Fruit fly (Drosophila melanogaster) whole organism, pupa: ENCODE measurements around the gene CG32066.

Experiments
- CG10348 ChIP-seq: fragments of 200-800 bp; sonication (Bioruptor generic); IDR thresholded peaks from 2 replicates; pipeline ENCODE4 v1.3.6; 2022; ENCODE audit warnings: missing biosample characterization, missing genetic modification characterization
- CG12605 ChIP-seq: fragments of 200-800 bp; sonication (Bioruptor generic); IDR thresholded peaks from 2 replicates; pipeline ENCODE4 v1.3.6; 2022; ENCODE audit warnings: missing biosample characterization, missing genetic modification characterization
- CG13204 ChIP-seq: fragments of 200-800 bp; sonication (Bioruptor generic); optimal IDR thresholded peaks from 2 replicates; lab custom pipeline; 2018; ENCODE audit warnings: missing biosample characterization, mild to moderate bottlenecking, missing genetic modification characterization, moderate library complexity
- CG14655 ChIP-seq: fragments of 200-800 bp; sonication (Bioruptor generic); optimal IDR thresholded peaks from 3 replicates; lab custom pipeline; 2017; ENCODE audit warnings: mild to moderate bottlenecking, missing biosample characterization, missing genetic modification reagents, missing genetic modification characterization
- CG15710 ChIP-seq: fragments of 200-800 bp; sonication (Bioruptor generic); optimal IDR thresholded peaks from 2 replicates; lab custom pipeline; 2018; ENCODE audit warnings: missing biosample characterization, mild to moderate bottlenecking, missing genetic modification characterization, moderate library complexity
- CG17806 ChIP-seq: fragments of 200-800 bp; sonication (Bioruptor generic); optimal IDR thresholded peaks from 2 replicates; lab custom pipeline; 2018; ENCODE audit warnings: missing biosample characterization, mild to moderate bottlenecking, missing genetic modification characterization, moderate library complexity
- CG32121 ChIP-seq: fragments of 200-800 bp; sonication (Bioruptor generic); IDR thresholded peaks from 2 replicates; pipeline ENCODE4 v1.3.6; 2022; ENCODE audit warnings: missing biosample characterization, missing genetic modification characterization
- CG34367 ChIP-seq: fragments of 200-800 bp; sonication (Bioruptor generic); optimal IDR thresholded peaks from 2 replicates; lab custom pipeline; 2018; ENCODE audit warnings: missing biosample characterization, mild to moderate bottlenecking, missing genetic modification characterization
- CG4496 ChIP-seq: fragments of 200-800 bp; sonication (Bioruptor generic); IDR thresholded peaks from 3 replicates; pipeline ENCODE4 v1.3.6; 2022; ENCODE audit warnings: missing biosample characterization, missing genetic modification characterization
- CG8159 ChIP-seq: fragments of 200-800 bp; sonication (Bioruptor generic); optimal IDR thresholded peaks from 3 replicates; lab custom pipeline; 2018; ENCODE audit warnings: missing biosample characterization, mild to moderate bottlenecking, missing genetic modification characterization, moderate library complexity
- CG8301 ChIP-seq: fragments of 200-800 bp; sonication (Bioruptor generic); optimal IDR thresholded peaks from 2 replicates; lab custom pipeline; 2018; ENCODE audit warnings: missing biosample characterization, mild to moderate bottlenecking, missing genetic modification characterization
- CG9948 ChIP-seq: fragments of 200-800 bp; sonication (Bioruptor generic); optimal IDR thresholded peaks from 2 replicates; lab custom pipeline; 2018; ENCODE audit warnings: missing biosample characterization, mild to moderate bottlenecking, missing genetic modification characterization, moderate library complexity
- D1 ChIP-seq: fragments of 200-800 bp; sonication (Bioruptor generic); optimal IDR thresholded peaks from 2 replicates; lab custom pipeline; 2018; ENCODE audit warnings: missing biosample characterization, mild to moderate bottlenecking, missing genetic modification characterization, moderate library complexity
- EcR ChIP-seq: fragments of 200-800 bp; sonication (Bioruptor generic); optimal IDR thresholded peaks from 3 replicates; lab custom pipeline; 2019; ENCODE audit warnings: missing biosample characterization, missing genetic modification characterization, mild to moderate bottlenecking, moderate library complexity, missing genetic modification reagents
- Ets98B ChIP-seq: fragments of 200-800 bp; sonication (Bioruptor generic); IDR thresholded peaks from 2 replicates; pipeline ENCODE4 v1.3.6; 2022; ENCODE audit warnings: missing biosample characterization, missing genetic modification characterization
- Pif1A ChIP-seq: fragments of 200-800 bp; sonication (Bioruptor generic); optimal IDR thresholded peaks from 3 replicates; lab custom pipeline; 2016; ENCODE audit warnings: missing biosample characterization, missing genetic modification characterization
- Pif1B ChIP-seq: fragments of 200-800 bp; sonication (Bioruptor generic); optimal IDR thresholded peaks from 3 replicates; lab custom pipeline; 2016; ENCODE audit warnings: missing biosample characterization, missing genetic modification characterization
- Snoo ChIP-seq: fragments of 200-800 bp; sonication (Bioruptor generic); optimal IDR thresholded peaks from 3 replicates; lab custom pipeline; 2017; ENCODE audit warnings: missing biosample characterization, mild to moderate bottlenecking, missing genetic modification characterization, inconsistent platforms
- fd96Ca ChIP-seq: fragments of 200-800 bp; sonication (Bioruptor generic); IDR thresholded peaks from 3 replicates; pipeline ENCODE4 v1.3.6; 2022; ENCODE audit warnings: missing biosample characterization, missing genetic modification characterization
- gl ChIP-seq: fragments of 200-800 bp; sonication (Bioruptor generic); optimal IDR thresholded peaks from 2 replicates; lab custom pipeline; 2018; ENCODE audit warnings: missing biosample characterization, mild to moderate bottlenecking, missing genetic modification characterization
- rn ChIP-seq: fragments of 200-800 bp; sonication (Bioruptor generic); IDR thresholded peaks from 2 replicates; pipeline ENCODE4 v1.3.6; 2022; ENCODE audit warnings: missing biosample characterization, missing genetic modification characterization

CG32066 gene

DNA sequence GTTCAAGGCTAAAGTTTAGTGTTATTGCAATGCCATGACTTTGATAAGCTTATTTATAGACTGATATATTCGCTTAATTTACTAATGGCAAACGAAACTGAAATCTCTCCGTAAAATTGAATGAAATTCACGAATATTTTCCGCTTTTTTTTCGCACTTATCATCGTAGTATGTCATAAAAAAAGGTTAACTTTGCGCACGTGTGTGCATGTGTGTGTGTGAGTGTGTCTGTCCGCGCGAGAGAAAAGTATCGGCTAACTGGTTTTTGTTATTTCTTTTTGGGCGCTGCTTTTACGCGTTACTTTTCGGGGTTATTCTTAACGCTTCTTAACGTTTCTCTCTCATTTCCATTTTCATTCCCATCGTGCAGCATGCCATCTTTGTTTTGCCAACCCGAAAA lies 17.0 kb upstream of the CG32066 start:
- TF ChIP-seq CG12605 (GFP tag; lab: Robert Waterston, UW) (no peak), CG34367 (tag; lab: Kevin White, UChicago) (no peak), gl (no peak), Snoo (no peak), CG8301 (tag; lab: Kevin White, UChicago) (no peak), CG9948 (tag; lab: Kevin White, UChicago) (no peak), CG10348 (GFP tag; lab: Robert Waterston, UW) (no peak), EcR (GFP tag; lab: Kevin White, UChicago) (no peak), fd96Ca (GFP tag; lab: Robert Waterston, UW) (no peak), CG8159 (tag; lab: Kevin White, UChicago) (no peak), D1 (no peak), Pif1B (no peak), CG13204 (GFP tag; lab: Kevin White, UChicago) (no peak), Ets98B (no peak), Pif1A (GFP tag; lab: Kevin White, UChicago) (no peak), CG4496 (GFP tag; lab: Robert Waterston, UW) (no peak)
- TF ChIP-seq, all 21 proteins: peak for 0

DNA sequence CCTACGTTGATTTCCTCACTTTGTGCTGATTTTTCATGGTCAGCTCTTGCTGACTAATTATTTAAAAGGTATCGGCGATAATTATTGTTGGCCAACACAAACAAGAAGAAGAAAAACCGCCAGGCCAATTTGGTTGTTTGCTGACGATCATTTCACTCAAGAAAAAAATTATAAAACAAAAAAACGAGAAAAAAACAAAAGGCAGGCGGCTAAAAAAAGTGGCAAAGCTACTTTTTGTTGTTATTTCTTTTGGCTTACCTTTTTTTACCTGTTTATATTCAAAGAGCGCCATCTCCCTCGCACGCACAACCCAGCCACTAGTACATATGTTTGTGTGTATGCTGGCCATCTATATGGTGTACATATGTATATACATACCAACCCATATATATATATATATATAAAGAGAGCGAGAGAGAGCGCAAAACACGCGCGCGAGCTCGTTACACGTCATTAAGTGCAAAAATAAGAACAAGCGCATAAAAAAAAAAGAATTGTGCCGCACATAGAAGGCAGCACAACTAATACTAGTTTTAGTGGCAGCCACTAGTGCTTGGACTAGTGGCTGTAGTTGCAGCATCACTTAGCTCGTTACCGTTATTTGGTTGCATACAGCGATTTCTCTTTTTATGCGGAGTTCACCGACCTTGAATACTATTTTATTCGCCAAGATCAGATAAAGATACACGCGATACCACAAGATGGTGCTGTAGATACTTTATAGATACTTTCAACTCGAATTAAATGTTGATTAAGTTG lies 15.0 kb upstream of the CG32066 start:
- peak; percentile 76; the same call in 2 of the 3 replicates for TF ChIP-seq fd96Ca (GFP tag; lab: Robert Waterston, UW)
- TF ChIP-seq CG9948 (tag; lab: Kevin White, UChicago), result peak; percentile 42
- peak; percentile 78 for TF ChIP-seq CG12605 (GFP tag; lab: Robert Waterston, UW)
- TF ChIP-seq rn (GFP tag; lab: Robert Waterston, UW), result peak; percentile 53; the same call in 1 of the 2 replicates
- TF ChIP-seq CG4496 (GFP tag; lab: Robert Waterston, UW), result peak; percentile 84
- TF ChIP-seq gl, result peak; percentile 83
- peak; percentile 70 for TF ChIP-seq Pif1A (GFP tag; lab: Kevin White, UChicago)
- peak; percentile 73 for TF ChIP-seq EcR (GFP tag; lab: Kevin White, UChicago)
- TF ChIP-seq CG34367 (tag; lab: Kevin White, UChicago), result peak; percentile 59
- TF ChIP-seq Pif1B, result peak; percentile 58
- TF ChIP-seq CG14655 (GFP tag; lab: Kevin White, UChicago), result peak; percentile 59
- TF ChIP-seq D1, result peak; percentile 52
- peak; percentile 47 for TF ChIP-seq CG17806 (tag; lab: Kevin White, UChicago)
- peak; percentile 80 for TF ChIP-seq CG13204 (GFP tag; lab: Kevin White, UChicago)
- peak; percentile 67 for TF ChIP-seq Snoo
- peak; percentile 73 for TF ChIP-seq CG8159 (tag; lab: Kevin White, UChicago)
- TF ChIP-seq CG8301 (tag; lab: Kevin White, UChicago), result peak; percentile 46
- no peak for TF ChIP-seq CG10348 (GFP tag; lab: Robert Waterston, UW)
- peak; percentile 82 for TF ChIP-seq CG32121 (GFP tag; lab: Robert Waterston, UW)
- peak; percentile 85 for TF ChIP-seq Ets98B
- TF ChIP-seq CG15710 (tag; lab: Kevin White, UChicago), result peak; percentile 52

DNA sequence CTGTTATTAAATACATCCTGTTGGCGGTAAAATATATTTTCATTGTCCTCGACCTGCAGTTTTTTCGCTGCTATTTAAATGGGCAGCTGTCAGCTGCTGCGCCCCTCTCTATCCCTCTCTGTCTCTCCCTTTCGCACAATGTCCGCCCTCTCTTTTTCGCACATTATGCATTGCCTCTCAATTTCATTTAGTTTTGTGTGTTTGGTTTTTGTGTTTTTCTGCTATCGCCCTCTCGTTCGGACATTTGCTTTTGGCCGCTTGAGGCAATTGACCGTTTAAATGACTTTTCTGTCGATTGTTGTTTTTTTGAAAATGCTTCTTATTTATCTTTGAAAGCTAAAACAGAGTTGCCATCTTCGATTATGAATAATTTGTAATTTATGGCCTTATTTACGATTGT lies 14.1 kb upstream of the CG32066 start:
- no peak for TF ChIP-seq EcR (GFP tag; lab: Kevin White, UChicago)
- TF ChIP-seq Ets98B, result no peak; the same call in 1 of the 2 replicates
- TF ChIP-seq CG15710 (tag; lab: Kevin White, UChicago), result no peak
- TF ChIP-seq Pif1B, result no peak
- 0 out of 3 replicates have a peak, but pooled peaks have one; percentile 15 for TF ChIP-seq fd96Ca (GFP tag; lab: Robert Waterston, UW)
- no peak for TF ChIP-seq CG8301 (tag; lab: Kevin White, UChicago)
- TF ChIP-seq CG32121 (GFP tag; lab: Robert Waterston, UW), result no peak
- TF ChIP-seq CG4496 (GFP tag; lab: Robert Waterston, UW), result no peak

DNA sequence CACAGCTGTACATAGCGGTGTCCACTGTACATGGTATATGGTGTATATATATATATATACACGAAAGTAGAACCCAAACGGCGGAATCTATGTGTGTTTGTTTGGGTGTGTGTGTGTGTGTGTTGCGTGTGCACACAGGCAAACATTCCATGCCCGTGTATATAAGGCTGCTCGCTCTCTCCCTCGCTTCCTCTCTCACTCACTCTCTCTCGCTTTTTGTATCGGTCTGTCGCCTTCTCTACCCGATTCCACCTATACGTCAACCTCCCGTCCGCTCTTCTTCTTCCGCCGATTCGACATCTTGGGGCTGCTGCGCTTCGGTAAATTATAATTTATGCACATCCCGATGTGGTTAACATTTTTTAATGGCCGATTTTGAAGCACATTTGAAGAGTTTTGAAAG lies 13.3 kb upstream of the CG32066 start:
- no peak for TF ChIP-seq CG12605 (GFP tag; lab: Robert Waterston, UW)
- no peak for TF ChIP-seq CG34367 (tag; lab: Kevin White, UChicago)
- TF ChIP-seq Ets98B, result peak; percentile 21; the same call in 1 of the 2 replicates
- no peak for TF ChIP-seq CG8159 (tag; lab: Kevin White, UChicago)
- peak; percentile 9 for TF ChIP-seq CG13204 (GFP tag; lab: Kevin White, UChicago)
- TF ChIP-seq CG32121 (GFP tag; lab: Robert Waterston, UW), result 0 out of 2 replicates have a peak, but pooled peaks have one; percentile 32
- TF ChIP-seq fd96Ca (GFP tag; lab: Robert Waterston, UW), result no peak
- TF ChIP-seq CG8301 (tag; lab: Kevin White, UChicago), result no peak
- TF ChIP-seq EcR (GFP tag; lab: Kevin White, UChicago), result peak; percentile 12

DNA sequence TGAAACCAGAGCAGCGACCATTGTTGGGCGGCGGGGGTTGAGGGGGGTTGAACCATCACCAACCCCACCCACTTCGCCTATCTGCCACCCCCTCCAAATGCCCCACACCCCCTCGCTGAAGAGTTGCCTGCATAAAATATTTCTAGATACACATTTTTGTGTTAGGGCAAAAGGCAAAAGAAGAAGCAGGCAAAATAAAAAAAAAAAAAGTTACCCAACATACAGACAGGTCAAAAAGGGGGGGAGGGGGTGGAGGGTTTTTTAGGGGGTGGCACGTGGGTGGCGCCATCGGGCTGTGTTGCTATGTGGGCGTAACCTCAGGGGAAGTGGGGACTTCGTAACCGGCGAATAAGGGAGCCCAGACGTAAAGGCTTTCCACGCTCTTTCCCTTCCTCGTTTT lies 11.7 kb upstream of the CG32066 start:
- no peak for TF ChIP-seq CG32121 (GFP tag; lab: Robert Waterston, UW)
- TF ChIP-seq Ets98B, result no peak
- TF ChIP-seq Snoo, result no peak
- no peak for TF ChIP-seq CG8301 (tag; lab: Kevin White, UChicago)
- TF ChIP-seq, all 21 proteins: peak for 0
